Worm (Caenorhabditis elegans) whole organism, late embryonic: ENCODE data around the gene ZK105.8.

ENCODE experiments used
- C38D4.7 ChIP-seq: fragments of 200-800 bp; sonication (Bioruptor generic); optimal IDR thresholded peaks from 2 replicates; lab custom pipeline; 2018; ENCODE audit warnings: mild to moderate bottlenecking, missing genetic modification characterization, moderate library complexity, missing compliant biosample characterization
- K02D7.2 ChIP-seq: sonication (generic microtip); optimal IDR thresholded peaks from 2 replicates; lab custom pipeline; 2017; ENCODE audit warnings: mild to moderate bottlenecking, missing genetic modification characterization, missing compliant biosample characterization
- K09A11.1 ChIP-seq: sonication (generic microtip); optimal IDR thresholded peaks from 2 replicates; lab custom pipeline; 2017; ENCODE audit warnings: antibody characterized with exemption, mild to moderate bottlenecking, missing genetic modification characterization, missing compliant biosample characterization; ENCODE audit not compliant: insufficient read depth
- T23F11.4 ChIP-seq: fragments of 200-800 bp; sonication (Bioruptor generic); optimal IDR thresholded peaks from 2 replicates; lab custom pipeline; 2018; ENCODE audit warnings: mild to moderate bottlenecking, missing genetic modification characterization, missing compliant biosample characterization
- Y22D7AL.16 ChIP-seq: sonication (generic microtip); optimal IDR thresholded peaks from 2 replicates; lab custom pipeline; 2016; ENCODE audit warnings: missing genetic modification characterization, missing compliant biosample characterization
- ama-1 ChIP-seq: fragments of 150-350 bp; optimal IDR thresholded peaks from 2 replicates; lab custom pipeline; 2014
- ceh-18 ChIP-seq: sonication (generic microtip); optimal IDR thresholded peaks from 2 replicates; lab custom pipeline; 2016; ENCODE audit warnings: missing genetic modification characterization, missing compliant biosample characterization
- ceh-2 ChIP-seq: sonication (generic microtip); optimal IDR thresholded peaks from 2 replicates; lab custom pipeline; 2016; ENCODE audit warnings: missing genotype, missing genetic modification characterization, missing compliant biosample characterization
- ceh-22 ChIP-seq: sonication (generic microtip); optimal IDR thresholded peaks from 2 replicates; lab custom pipeline; 2017; ENCODE audit warnings: missing biosample characterization, missing genetic modification characterization
- ceh-24 ChIP-seq: sonication (generic microtip); optimal IDR thresholded peaks from 2 replicates; lab custom pipeline; 2016; ENCODE audit warnings: mild to moderate bottlenecking, missing genetic modification characterization, missing compliant biosample characterization
- ceh-30 ChIP-seq: fragments of 150-350 bp; optimal IDR thresholded peaks from 2 replicates; lab custom pipeline; 2014; ENCODE audit warnings: missing biosample characterization, missing genetic modification characterization
- ceh-31 ChIP-seq: sonication (generic microtip); optimal IDR thresholded peaks from 2 replicates; lab custom pipeline; 2016; ENCODE audit warnings: missing genetic modification characterization, missing compliant biosample characterization
- ceh-34 ChIP-seq: sonication (generic microtip); optimal IDR thresholded peaks from 2 replicates; lab custom pipeline; 2016; ENCODE audit warnings: mild to moderate bottlenecking, missing genetic modification characterization, missing compliant biosample characterization
- ceh-48 ChIP-seq: sonication (generic microtip); optimal IDR thresholded peaks from 2 replicates; lab custom pipeline; 2016; ENCODE audit warnings: missing genetic modification characterization, inconsistent platforms, missing compliant biosample characterization
- ceh-6 ChIP-seq: fragments of 200-800 bp; sonication (Bioruptor generic); optimal IDR thresholded peaks from 2 replicates; lab custom pipeline; 2018; ENCODE audit warnings: mild to moderate bottlenecking, missing genetic modification characterization, missing compliant biosample characterization
- che-1 ChIP-seq: sonication (generic microtip); optimal IDR thresholded peaks from 2 replicates; lab custom pipeline; 2016; ENCODE audit warnings: mild to moderate bottlenecking, missing genetic modification characterization, missing compliant biosample characterization
- dve-1 ChIP-seq: sonication (generic microtip); optimal IDR thresholded peaks from 2 replicates; lab custom pipeline; 2017; ENCODE audit warnings: antibody characterized with exemption, mild to moderate bottlenecking, missing genetic modification characterization, missing compliant biosample characterization
- ets-4 ChIP-seq: sonication (generic microtip); optimal IDR thresholded peaks from 2 replicates; lab custom pipeline; 2016; ENCODE audit warnings: missing genetic modification characterization, missing compliant biosample characterization
- hlh-15 ChIP-seq: sonication (generic microtip); optimal IDR thresholded peaks from 2 replicates; lab custom pipeline; 2016; ENCODE audit warnings: missing genetic modification characterization, missing compliant biosample characterization
- hlh-30 ChIP-seq: sonication (generic microtip); optimal IDR thresholded peaks from 2 replicates; lab custom pipeline; 2017; ENCODE audit warnings: antibody characterized with exemption, missing genetic modification characterization, missing compliant biosample characterization; ENCODE audit not compliant: insufficient read depth
- hlh-6 ChIP-seq: sonication (generic microtip); optimal IDR thresholded peaks from 2 replicates; lab custom pipeline; 2016; ENCODE audit warnings: missing genotype, missing genetic modification characterization, missing compliant biosample characterization
- madf-2 ChIP-seq: sonication (generic microtip); optimal IDR thresholded peaks from 2 replicates; lab custom pipeline; 2017; ENCODE audit warnings: missing genetic modification characterization, missing compliant biosample characterization
- mec-3 ChIP-seq: sonication (generic microtip); optimal IDR thresholded peaks from 2 replicates; lab custom pipeline; 2016; ENCODE audit warnings: borderline replicate concordance, missing genetic modification characterization, missing compliant biosample characterization
- nhr-232 ChIP-seq: sonication (generic microtip); optimal IDR thresholded peaks from 2 replicates; lab custom pipeline; 2016; ENCODE audit warnings: missing genetic modification characterization, missing compliant biosample characterization
- odd-2 ChIP-seq: sonication (generic microtip); optimal IDR thresholded peaks from 2 replicates; lab custom pipeline; 2017; ENCODE audit warnings: antibody characterized with exemption, mild to moderate bottlenecking, missing genetic modification characterization, missing compliant biosample characterization
- pax-1 ChIP-seq: fragments of 150-350 bp; optimal IDR thresholded peaks from 2 replicates; lab custom pipeline; 2014; ENCODE audit warnings: missing biosample characterization, missing genetic modification characterization
- pha-2 ChIP-seq: sonication (generic microtip); optimal IDR thresholded peaks from 2 replicates; lab custom pipeline; 2017; ENCODE audit warnings: mild to moderate bottlenecking, missing genetic modification characterization, missing compliant biosample characterization
- pha-4 ChIP-seq: fragments of 150-350 bp; optimal IDR thresholded peaks from 2 replicates; lab custom pipeline; 2018; ENCODE audit warnings: missing biosample characterization, missing genetic modification reagents, missing genetic modification characterization
- pros-1 ChIP-seq: fragments of 150-350 bp; optimal IDR thresholded peaks from 2 replicates; lab custom pipeline; 2014; ENCODE audit warnings: missing biosample characterization, missing genetic modification reagents, missing genetic modification characterization
- ref-2 ChIP-seq: sonication (generic microtip); optimal IDR thresholded peaks from 2 replicates; lab custom pipeline; 2016; ENCODE audit warnings: missing genetic modification characterization, missing compliant biosample characterization
- sox-2 ChIP-seq: fragments of 200-800 bp; sonication (Bioruptor generic); IDR thresholded peaks from 2 replicates; pipeline ENCODE4 v1.3.6; 2022; ENCODE audit warnings: missing genetic modification reagents, missing genetic modification characterization, missing compliant biosample characterization
- syd-9 ChIP-seq: sonication (generic microtip); optimal IDR thresholded peaks from 2 replicates; lab custom pipeline; 2016; ENCODE audit warnings: mild to moderate bottlenecking, missing genetic modification characterization, moderate library complexity, missing compliant biosample characterization
- tbx-7 ChIP-seq: sonication (generic microtip); optimal IDR thresholded peaks from 2 replicates; lab custom pipeline; 2016; ENCODE audit warnings: missing genotype, missing genetic modification characterization, missing compliant biosample characterization
- unc-3 ChIP-seq, 2 experiments: fragments of 200-800 bp in 1 of 2; sonication (Bioruptor generic) in 1 of 2; sonication (generic microtip) in 1 of 2; conservative IDR thresholded peaks in 1 of 2; optimal IDR thresholded peaks in 1 of 2; 2 replicates each; pipeline versions ENCODE4 v1.3.6 to Lab custom; 2016 to 2022; ENCODE audit warnings: missing compliant biosample characterization in 2 of 2, missing genetic modification characterization in 2 of 2, missing genetic modification reagents in 1 of 2
- unc-55 ChIP-seq: sonication (generic microtip); optimal IDR thresholded peaks from 2 replicates; lab custom pipeline; 2017; ENCODE audit warnings: missing biosample characterization, missing genetic modification reagents, missing genetic modification characterization
- unc-86 ChIP-seq: sonication (generic microtip); optimal IDR thresholded peaks from 2 replicates; lab custom pipeline; 2016; ENCODE audit warnings: missing genetic modification characterization, missing compliant biosample characterization
- ztf-16 ChIP-seq: sonication (generic microtip); optimal IDR thresholded peaks from 2 replicates; lab custom pipeline; 2017; ENCODE audit warnings: missing genetic modification characterization, missing compliant biosample characterization

The ZK105.8 gene

ce11 chrV:7708525-7708924 lies 15.8 kb upstream of the ZK105.8 start, which contains the start of gene ZK105.11:
ZK105.11 (minus strand) TSS chrV:7708625.
- TF ChIP-seq tbx-7 (tag; lab: Kevin White, UChicago) = no peak
- no peak for TF ChIP-seq che-1 (tag; lab: Kevin White, UChicago)
- TF ChIP-seq hlh-30 (tag; lab: Kevin White, UChicago) = no peak
- TF ChIP-seq unc-55 = no peak
- TF ChIP-seq ets-4 (tag; lab: Kevin White, UChicago) = no peak
- no peak for TF ChIP-seq pha-2 (tag; lab: Kevin White, UChicago)
- TF ChIP-seq unc-86 (tag; lab: Kevin White, UChicago) = no peak
- no peak for TF ChIP-seq odd-2 (tag; lab: Kevin White, UChicago)
- no peak for TF ChIP-seq ceh-24
- TF ChIP-seq pax-1 (tag; lab: Kevin White, UChicago) = no peak
- TF ChIP-seq pha-4 (tag; lab: Kevin White, UChicago) = no peak
- TF ChIP-seq K09A11.1 (tag; lab: Kevin White, UChicago) = no peak
- TF ChIP-seq ceh-22 (tag; lab: Kevin White, UChicago) = no peak
- TF ChIP-seq ceh-34 (tag; lab: Kevin White, UChicago) = no peak
- no peak for TF ChIP-seq C38D4.7
- no peak for TF ChIP-seq ztf-16 (tag; lab: Kevin White, UChicago)
- no peak for TF ChIP-seq hlh-6
- TF ChIP-seq ceh-18 (tag; lab: Kevin White, UChicago) = no peak
- no peak for TF ChIP-seq ceh-6 (GFP tag; lab: Kevin White, UChicago)

- TF ChIP-seq pros-1 (no peak), unc-3 (GFP tag; conservative IDR thresholded peaks at IDR 0.05; lab: Robert Waterston, UW) (no peak), unc-3 (tag; optimal IDR thresholded peaks at IDR 0.05; lab: Kevin White, UChicago) (no peak), ceh-22 (tag; lab: Kevin White, UChicago) (no peak), ceh-24 (no peak), pha-2 (tag; lab: Kevin White, UChicago) (no peak), tbx-7 (tag; lab: Kevin White, UChicago) (no peak), T23F11.4 (GFP tag; lab: Kevin White, UChicago) (no peak), ceh-2 (tag; lab: Kevin White, UChicago) (no peak), nhr-232 (no peak), ref-2 (tag; lab: Kevin White, UChicago) (no peak), ztf-16 (tag; lab: Kevin White, UChicago) (no peak), K02D7.2 (no peak), pax-1 (tag; lab: Kevin White, UChicago) (no peak), C38D4.7 (no peak), pha-4 (tag; lab: Kevin White, UChicago) (no peak), dve-1 (no peak), unc-86 (tag; lab: Kevin White, UChicago) (no peak)
Measured at ce11 chrV:7713072-7713471, 11.2 kb upstream of the ZK105.8 start, which contains the start of gene ZK105.13. ZK105.13 (minus strand) TSS chrV:7713172.

- TF ChIP-seq syd-9 (tag; lab: Kevin White, UChicago) (no peak), ets-4 (tag; lab: Kevin White, UChicago) (no peak), ceh-48 (tag; lab: Kevin White, UChicago) (no peak), nhr-232 (no peak), pax-1 (tag; lab: Kevin White, UChicago) (no peak), ceh-31 (tag; lab: Kevin White, UChicago) (no peak), ama-1 (lab: Kevin White, UChicago) (no peak), ztf-16 (tag; lab: Kevin White, UChicago) (no peak), K09A11.1 (tag; lab: Kevin White, UChicago) (no peak), ceh-18 (tag; lab: Kevin White, UChicago) (no peak)
Measured at ce11 chrV:7713691-7714090, 10.6 kb upstream of the ZK105.8 start, which contains the start of gene ZK105.1. ZK105.1 (plus strand) TSS chrV:7713991.

DNA sequence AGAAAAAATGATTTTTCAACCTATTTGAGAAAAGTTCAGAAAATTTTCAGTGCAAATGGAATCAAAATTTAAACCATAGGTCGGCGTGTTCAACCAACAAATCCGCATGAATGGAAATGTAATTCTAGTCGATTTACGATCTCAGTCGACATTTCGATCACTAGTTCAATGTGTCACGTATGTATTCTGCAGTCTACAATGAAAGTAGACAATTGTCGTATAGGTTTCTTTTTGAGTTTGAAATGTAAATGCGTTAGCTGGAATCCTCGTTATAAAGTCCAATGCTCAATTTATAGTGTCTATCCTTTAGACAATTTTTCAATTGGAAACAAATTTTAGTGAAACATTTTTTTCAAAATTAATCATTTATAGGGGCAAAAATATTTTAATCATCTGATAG lies 8.3 kb upstream of the ZK105.8 start, which contains the start of gene ZK105.12:
Gene ZK105.12, minus strand, starts transcription at position 101 of the 400 bp plus-strand sequence.
- no peak for TF ChIP-seq ceh-6 (GFP tag; lab: Kevin White, UChicago)
- TF ChIP-seq madf-2 (tag; lab: Kevin White, UChicago) = no peak
- no peak for TF ChIP-seq sox-2 (GFP tag; lab: Robert Waterston, UW)
- TF ChIP-seq hlh-15 (tag; lab: Kevin White, UChicago) = no peak
- TF ChIP-seq Y22D7AL.16 (tag; lab: Kevin White, UChicago) = no peak
- no peak for TF ChIP-seq ceh-30
- TF ChIP-seq ceh-22 (tag; lab: Kevin White, UChicago) = no peak
- TF ChIP-seq ama-1 (lab: Kevin White, UChicago) = no peak
- no peak for TF ChIP-seq mec-3 (tag; lab: Kevin White, UChicago)
- TF ChIP-seq pha-2 (tag; lab: Kevin White, UChicago) = no peak
- TF ChIP-seq K09A11.1 (tag; lab: Kevin White, UChicago) = no peak
- TF ChIP-seq, all 69 proteins: peak for 0
